Worm (Caenorhabditis elegans) whole organism, L3 larva: Measurements from ENCODE around the gene Y51H7BR.4.

Experiments used
- nhr-43 ChIP-seq: sonication (generic microtip); optimal IDR thresholded peaks from 2 replicates; lab custom pipeline; 2016; ENCODE audit warnings: mild to moderate bottlenecking, missing genetic modification characterization, missing compliant biosample characterization; ENCODE audit not compliant: poor library complexity, severe bottlenecking
- skn-1 ChIP-seq: fragments of 150-350 bp; optimal IDR thresholded peaks from 2 replicates; lab custom pipeline; 2014; ENCODE audit warnings: missing biosample characterization, missing genetic modification characterization

- no peak for TF ChIP-seq skn-1 (tag; lab: Kevin White, UChicago)
- TF ChIP-seq nhr-43, result no peak
Observed at ce11 chrII:1560839-1561238, 31.7 kb downstream of the Y51H7BR.4 start.
